Fruit fly (Drosophila melanogaster): ENCODE data around the gene CG31391.

CG31391 gene

dm6 chr3R:10655968-10656367 lies 48.9 kb downstream of the CG31391 start (continued):
- no peak for TF ChIP-seq CkIIα-i1 (GFP tag; IDR thresholded peaks at IDR 0.05)
- TF ChIP-seq tna (GFP tag; IDR thresholded peaks at IDR 0.05; ENCODE audit: partially characterized antibody), result no peak
- TF ChIP-seq CG18599 (GFP tag; optimal IDR thresholded peaks at IDR 0.05), result no peak
- TF ChIP-seq prd (optimal IDR thresholded peaks at IDR 0.05), result no peak
- TF ChIP-seq prd (GFP tag; IDR thresholded peaks at IDR 0.05), result peak; percentile 58
- TF ChIP-seq Hsf (GFP tag; optimal IDR thresholded peaks at IDR 0.05), result peak; percentile 31
- no peak for TF ChIP-seq maf-S (GFP tag; optimal IDR thresholded peaks at IDR 0.05)
- peak; percentile 12 for TF ChIP-seq az2 (GFP tag; optimal IDR thresholded peaks at IDR 0.05)
- TF ChIP-seq Dek (tag; optimal IDR thresholded peaks at IDR 0.05), result no peak
- TF ChIP-seq tup (GFP tag; optimal IDR thresholded peaks at IDR 0.05), result no peak
- TF ChIP-seq Hand (GFP tag; optimal IDR thresholded peaks at IDR 0.05), result no peak
- TF ChIP-seq CG43689 (GFP tag; IDR thresholded peaks at IDR 0.05), result no peak
- TF ChIP-seq CG17829 (tag; optimal IDR thresholded peaks at IDR 0.05), result no peak
- no peak for TF ChIP-seq emc (GFP tag; optimal IDR thresholded peaks at IDR 0.05)
- TF ChIP-seq CG14667 (GFP tag; IDR thresholded peaks at IDR 0.05), result no peak
- no peak for TF ChIP-seq rib (GFP tag; IDR thresholded peaks at IDR 0.05)
- no peak for TF ChIP-seq btn (GFP tag; optimal IDR thresholded peaks at IDR 0.05)
- TF ChIP-seq CG1832 (GFP tag; optimal IDR thresholded peaks at IDR 0.05), result no peak
- no peak for TF ChIP-seq CG3838 (GFP tag; optimal IDR thresholded peaks at IDR 0.05)
- TF ChIP-seq vnd (GFP tag; IDR thresholded peaks at IDR 0.05; ENCODE audit: partially characterized antibody), result no peak
- TF ChIP-seq otp (GFP tag; IDR thresholded peaks at IDR 0.05), result no peak
- peak; percentile 37 for TF ChIP-seq CG2712 (tag; optimal IDR thresholded peaks at IDR 0.05)
- TF ChIP-seq CG6254 (GFP tag; optimal IDR thresholded peaks at IDR 0.05), result no peak
- TF ChIP-seq sens-2 (GFP tag; IDR thresholded peaks at IDR 0.05), result no peak
- TF ChIP-seq lola (GFP tag; optimal IDR thresholded peaks at IDR 0.05), result peak in 1 of 3 experiments; percentile 36
- TF ChIP-seq CG6689 (GFP tag; IDR thresholded peaks at IDR 0.05), result peak; percentile 53
- TF ChIP-seq HLH54F (GFP tag; optimal IDR thresholded peaks at IDR 0.05), result peak; percentile 20
- TF ChIP-seq lbe (GFP tag; optimal IDR thresholded peaks at IDR 0.05), result no peak
- TF ChIP-seq CG10959 (GFP tag; IDR thresholded peaks at IDR 0.05), result no peak
- peak; percentile 38; the same call in 1 of the 3 replicates for TF ChIP-seq CG17361 (GFP tag; IDR thresholded peaks at IDR 0.05)
- TF ChIP-seq trh (GFP tag; optimal IDR thresholded peaks at IDR 0.05), result no peak
- no peak for TF ChIP-seq Dbx (GFP tag; IDR thresholded peaks at IDR 0.05)
- no peak for TF ChIP-seq crp (GFP tag; optimal IDR thresholded peaks at IDR 0.05)
- TF ChIP-seq CG4328 (GFP tag; optimal IDR thresholded peaks at IDR 0.05), result no peak
- TF ChIP-seq ro (GFP tag; IDR thresholded peaks at IDR 0.05), result no peak
- no peak for TF ChIP-seq HLH4C (GFP tag; IDR thresholded peaks at IDR 0.05; ENCODE audit: partially characterized antibody)
- no peak for TF ChIP-seq ttk (GFP tag; IDR thresholded peaks at IDR 0.05)
- TF ChIP-seq CG11247 (GFP tag; IDR thresholded peaks at IDR 0.05), result no peak
- TF ChIP-seq CG16863 (GFP tag; optimal IDR thresholded peaks at IDR 0.05), result no peak
- no peak for TF ChIP-seq B-H2 (GFP tag; optimal IDR thresholded peaks at IDR 0.05)
- TF ChIP-seq stc (GFP tag; IDR thresholded peaks at IDR 0.05), result no peak
- TF ChIP-seq inv (GFP tag; IDR thresholded peaks at IDR 0.05; ENCODE audit: partially characterized antibody), result no peak
- TF ChIP-seq NfI (GFP tag; optimal IDR thresholded peaks at IDR 0.05), result no peak
- no peak for TF ChIP-seq Atf3 (GFP tag; optimal IDR thresholded peaks at IDR 0.05)
- TF ChIP-seq gfzf (GFP tag; optimal IDR thresholded peaks at IDR 0.05), result no peak
- TF ChIP-seq CG12104 (GFP tag; optimal IDR thresholded peaks at IDR 0.05), result no peak
- no peak for TF ChIP-seq CG12236 (GFP tag; optimal IDR thresholded peaks at IDR 0.05)
- no peak for TF ChIP-seq CG7987 (GFP tag; optimal IDR thresholded peaks at IDR 0.05)
- no peak for TF ChIP-seq CG7357 (GFP tag; IDR thresholded peaks at IDR 0.05)
- TF ChIP-seq oc (tag; optimal IDR thresholded peaks at IDR 0.05), result no peak
- TF ChIP-seq Bdp1 (GFP tag; optimal IDR thresholded peaks at IDR 0.05), result no peak
- 0 out of 2 replicates have a peak, but pooled peaks have one; percentile 31 for TF ChIP-seq E2f1 (GFP tag; IDR thresholded peaks at IDR 0.05)

All from whole organism, embryonic.